Fruit fly (Drosophila melanogaster): ENCODE data around the gene ttm2.

Gene ttm2

DNA sequence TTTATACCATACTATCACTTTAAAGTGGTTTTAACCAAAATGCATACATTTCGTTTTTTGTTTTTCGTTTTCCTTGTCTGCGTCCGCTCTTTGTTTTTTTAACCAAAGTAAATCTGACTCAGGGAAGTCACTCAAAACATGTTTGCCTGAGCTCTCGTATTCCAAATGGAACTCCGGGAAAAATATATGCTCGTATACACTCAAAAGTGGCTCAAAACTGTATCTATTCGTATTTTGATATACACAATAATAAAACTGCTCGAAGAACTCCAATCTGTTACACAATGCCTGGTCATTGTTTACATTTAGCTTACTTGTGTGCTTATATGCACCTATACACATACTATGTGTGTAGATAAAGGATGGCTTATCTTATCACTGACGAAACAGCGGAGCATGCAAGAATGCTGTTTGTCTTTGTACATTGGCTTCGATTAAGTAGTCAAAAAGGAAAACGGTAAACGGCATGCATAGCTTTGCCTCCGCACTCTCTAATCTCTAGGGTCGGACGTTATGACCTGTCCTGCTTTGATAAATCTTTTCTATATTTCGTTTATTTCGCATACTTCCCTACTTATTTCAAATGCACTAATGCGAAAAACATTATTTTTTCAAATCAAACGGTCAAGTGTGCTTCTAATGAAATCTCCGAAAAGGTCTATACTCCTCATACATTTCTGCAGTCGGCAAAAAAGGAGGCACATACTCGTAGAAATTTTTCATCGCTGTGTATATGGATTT is 4.0 kb upstream of the ttm2 start, which contains the start of gene miple2 (continued):
- no peak for TF ChIP-seq schlank (tag; optimal IDR thresholded peaks at IDR 0.05)
- TF ChIP-seq CG10959 (GFP tag; IDR thresholded peaks at IDR 0.05) = no peak
- peak; percentile 25 for TF ChIP-seq unpg (GFP tag; optimal IDR thresholded peaks at IDR 0.05)
- TF ChIP-seq CG4707 (GFP tag; optimal IDR thresholded peaks at IDR 0.05) = peak; percentile 59
- no peak for TF ChIP-seq HmgD (GFP tag; optimal IDR thresholded peaks at IDR 0.05)
- TF ChIP-seq CG12299 (tag; optimal IDR thresholded peaks at IDR 0.05) = peak; percentile 5
- no peak for TF ChIP-seq BEAF-32 (GFP tag; optimal IDR thresholded peaks at IDR 0.05)
- peak; percentile 61 for TF ChIP-seq CG1233 (GFP tag; optimal IDR thresholded peaks at IDR 0.05)
- TF ChIP-seq fu2 (GFP tag; optimal IDR thresholded peaks at IDR 0.05) = no peak
- TF ChIP-seq tna (GFP tag; IDR thresholded peaks at IDR 0.05; ENCODE audit: partially characterized antibody) = no peak
- peak; percentile 32 for TF ChIP-seq cwo (GFP tag; optimal IDR thresholded peaks at IDR 0.05)
- no peak for TF ChIP-seq hkb (optimal IDR thresholded peaks at IDR 0.05)
- no peak; the same call in 1 of the 2 replicates for TF ChIP-seq hkb (GFP tag; IDR thresholded peaks at IDR 0.05)
- peak in 1 of 2 experiments; percentile 93 for TF ChIP-seq Hr78 (GFP tag; optimal IDR thresholded peaks at IDR 0.05)
- peak; percentile 6 for TF ChIP-seq Spps (tag; optimal IDR thresholded peaks at IDR 0.05)
- no peak for TF ChIP-seq Neu2 (GFP tag; optimal IDR thresholded peaks at IDR 0.05; ENCODE audit: borderline replicate concordance)
- TF ChIP-seq Lhr (GFP tag; optimal IDR thresholded peaks at IDR 0.05) = peak; percentile 46
- TF ChIP-seq CG11696 (GFP tag; IDR thresholded peaks at IDR 0.05) = no peak
- TF ChIP-seq Bdp1 (GFP tag; optimal IDR thresholded peaks at IDR 0.05) = no peak
- TF ChIP-seq CG17612 (GFP tag; IDR thresholded peaks at IDR 0.05) = no peak
- TF ChIP-seq bbx (GFP tag; IDR thresholded peaks at IDR 0.05; ENCODE audit: partially characterized antibody) = peak; percentile 59
- TF ChIP-seq CG3281 (GFP tag; optimal IDR thresholded peaks at IDR 0.05) = peak; percentile 68
- TF ChIP-seq CG7987 (GFP tag; optimal IDR thresholded peaks at IDR 0.05) = peak; percentile 36
- TF ChIP-seq CG14965 (GFP tag; optimal IDR thresholded peaks at IDR 0.05; ENCODE audit: borderline replicate concordance) = peak; percentile 10
- peak; percentile 39 for TF ChIP-seq NfI (GFP tag; optimal IDR thresholded peaks at IDR 0.05)
- no peak for TF ChIP-seq ash1 (GFP tag; optimal IDR thresholded peaks at IDR 0.05)
- no peak for TF ChIP-seq CG16813 (GFP tag; IDR thresholded peaks at IDR 0.05; ENCODE audit: partially characterized antibody)
- no peak for TF ChIP-seq CG34224 (GFP tag; IDR thresholded peaks at IDR 0.05; ENCODE audit: partially characterized antibody)
- TF ChIP-seq h (optimal IDR thresholded peaks at IDR 0.05) = no peak
- peak; percentile 40 for TF ChIP-seq CG12744 (GFP tag; optimal IDR thresholded peaks at IDR 0.05)
- TF ChIP-seq Awh (GFP tag; IDR thresholded peaks at IDR 0.05) = 0 out of 2 replicates have a peak, but pooled peaks have one; percentile 31
- peak; percentile 46 for TF ChIP-seq CG13894 (tag; optimal IDR thresholded peaks at IDR 0.05)
- no peak for TF ChIP-seq bowl (GFP tag; IDR thresholded peaks at IDR 0.05)
- no peak for TF ChIP-seq prd (optimal IDR thresholded peaks at IDR 0.05)
- peak; percentile 44; the same call in 1 of the 3 replicates for TF ChIP-seq prd (GFP tag; IDR thresholded peaks at IDR 0.05)
- peak; percentile 15 for TF ChIP-seq CG10267 (tag; optimal IDR thresholded peaks at IDR 0.05)
- TF ChIP-seq Ptx1 (GFP tag; IDR thresholded peaks at IDR 0.05) = 0 out of 2 replicates have a peak, but pooled peaks have one; percentile 9
- TF ChIP-seq Fer2 (tag; optimal IDR thresholded peaks at IDR 0.05) = no peak
- TF ChIP-seq Dfd (GFP tag; optimal IDR thresholded peaks at IDR 0.05) = no peak
- TF ChIP-seq CG6683 (GFP tag; optimal IDR thresholded peaks at IDR 0.05) = peak; percentile 56
- TF ChIP-seq en (GFP tag; optimal IDR thresholded peaks at IDR 0.05) = no peak
- TF ChIP-seq CG3995 (GFP tag; optimal IDR thresholded peaks at IDR 0.05) = no peak
- TF ChIP-seq da (GFP tag; optimal IDR thresholded peaks at IDR 0.05) = no peak
- no peak for TF ChIP-seq Doc3 (GFP tag; IDR thresholded peaks at IDR 0.05; ENCODE audit: partially characterized antibody)
- peak; percentile 40 for TF ChIP-seq disco-r (GFP tag; optimal IDR thresholded peaks at IDR 0.05)
- peak; percentile 38 for TF ChIP-seq CG4820 (GFP tag; optimal IDR thresholded peaks at IDR 0.05)
- TF ChIP-seq CG10147 (GFP tag; optimal IDR thresholded peaks at IDR 0.05) = no peak
- no peak for TF ChIP-seq Aef1 (GFP tag; IDR thresholded peaks at IDR 0.05)
- no peak for TF ChIP-seq aop (GFP tag; IDR thresholded peaks at IDR 0.05)
